Worm (Caenorhabditis elegans) whole organism, L3 larva: ENCODE results near the gene let-858.

Experiments used
- ceh-9 ChIP-seq: sonication (generic microtip); optimal IDR thresholded peaks from 2 replicates; lab custom pipeline; 2018; ENCODE audit warnings: missing biosample characterization, missing genetic modification characterization
- egl-27 ChIP-seq: sonication (generic microtip); optimal IDR thresholded peaks from 4 replicates; lab custom pipeline; 2017; ENCODE audit warnings: missing biosample characterization, missing genetic modification reagents, missing genetic modification characterization
- lin-39 ChIP-seq: fragments of 150-350 bp; optimal IDR thresholded peaks from 2 replicates; lab custom pipeline; 2018; ENCODE audit warnings: missing biosample characterization, missing genetic modification reagents, missing genetic modification characterization
- mdl-1 ChIP-seq: fragments of 150-350 bp; optimal IDR thresholded peaks from 2 replicates; lab custom pipeline; 2014; ENCODE audit warnings: missing biosample characterization, missing genetic modification characterization
- nfya-1 ChIP-seq: sonication (generic microtip); optimal IDR thresholded peaks from 2 replicates; lab custom pipeline; 2017; ENCODE audit warnings: missing genetic modification characterization, mild to moderate bottlenecking, missing compliant biosample characterization, antibody characterized with exemption, moderate library complexity; ENCODE audit not compliant: insufficient read depth
- nhr-12 ChIP-seq: fragments of 150-350 bp; optimal IDR thresholded peaks from 2 replicates; lab custom pipeline; 2014; ENCODE audit warnings: missing biosample characterization, missing genetic modification characterization
- nhr-237 ChIP-seq: fragments of 150-350 bp; optimal IDR thresholded peaks from 2 replicates; lab custom pipeline; 2014; ENCODE audit warnings: missing biosample characterization, missing genetic modification characterization
- nhr-67 ChIP-seq: fragments of 150-350 bp; optimal IDR thresholded peaks from 2 replicates; lab custom pipeline; 2014; ENCODE audit warnings: missing biosample characterization, missing genetic modification characterization
- nhr-76 ChIP-seq: fragments of 150-350 bp; sonication (generic microtip); optimal IDR thresholded peaks from 5 replicates; lab custom pipeline; 2014; ENCODE audit warnings: missing biosample characterization, missing genetic modification characterization
- nhr-77 ChIP-seq: fragments of 150-350 bp; optimal IDR thresholded peaks from 2 replicates; lab custom pipeline; 2014; ENCODE audit warnings: missing biosample characterization, missing genetic modification characterization
- ztf-4 ChIP-seq: fragments of 150-350 bp; optimal IDR thresholded peaks from 2 replicates; lab custom pipeline; 2014; ENCODE audit warnings: missing biosample characterization, missing genetic modification characterization

DNA sequence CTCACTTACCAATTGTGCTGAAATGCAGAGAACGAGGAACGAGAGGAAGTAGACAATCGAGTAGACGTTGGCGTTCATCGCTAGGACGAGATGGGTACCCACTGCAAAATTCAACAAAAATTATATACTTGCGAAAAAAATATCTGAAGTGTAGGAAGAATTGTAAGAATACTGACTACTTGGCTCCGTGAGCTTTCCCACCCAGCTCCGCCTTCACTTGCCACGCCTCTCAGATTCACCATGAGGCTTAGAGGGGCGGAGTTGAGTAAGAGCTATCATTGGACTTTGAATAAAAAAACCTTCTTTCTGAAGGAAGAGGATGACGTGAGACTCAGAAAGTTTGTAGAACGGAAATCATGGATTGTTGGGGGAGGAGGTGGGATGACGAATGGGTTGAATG is 8.1 kb downstream of the let-858 start, which contains the start of gene nlp-18:
- TF ChIP-seq nhr-12 (tag; lab: Kevin White, UChicago) (no peak), lin-39 (tag; lab: Kevin White, UChicago) (no peak), nhr-237 (no peak), nfya-1 (tag; lab: Kevin White, UChicago) (no peak), egl-27 (tag; lab: Kevin White, UChicago) (no peak), mdl-1 (tag; lab: Kevin White, UChicago) (no peak), nhr-77 (tag; lab: Kevin White, UChicago) (no peak), ceh-9 (tag; lab: Kevin White, UChicago) (no peak), nhr-67 (tag; lab: Kevin White, UChicago) (no peak), ztf-4 (tag; lab: Kevin White, UChicago) (no peak), nhr-76 (tag; lab: Kevin White, UChicago) (no peak)
